Fruit fly (Drosophila melanogaster) whole organism, embryonic: ENCODE measurements around the gene CG33346.
A peak's percentile ranks its signal among the peaks of the same experiment; 100 is the strongest.

Experiments
- Asciz ChIP-seq: fragments of 200-800 bp; sonication (Bioruptor generic); optimal IDR thresholded peaks from 2 replicates; lab custom pipeline; 2017; ENCODE audit warnings: missing biosample characterization, mild to moderate bottlenecking, missing genetic modification characterization, missing genetic modification reagents
- Atf3 ChIP-seq: fragments of 200-800 bp; sonication (Bioruptor generic); optimal IDR thresholded peaks from 3 replicates; lab custom pipeline; 2016; ENCODE audit warnings: missing biosample characterization, missing genetic modification characterization
- CG10366 ChIP-seq: fragments of 200-800 bp; sonication (Bioruptor generic); IDR thresholded peaks from 2 replicates; pipeline ENCODE4 v1.3.6; 2022; ENCODE audit warnings: missing biosample characterization, missing genetic modification characterization
- CG11247 ChIP-seq: fragments of 200-800 bp; sonication (Bioruptor generic); IDR thresholded peaks from 2 replicates; pipeline ENCODE4 v1.3.6; 2022; ENCODE audit warnings: missing biosample characterization, missing genetic modification characterization
- CG12391 ChIP-seq: fragments of 200-800 bp; sonication (Bioruptor generic); optimal IDR thresholded peaks from 3 replicates; lab custom pipeline; 2018; ENCODE audit warnings: missing biosample characterization, mild to moderate bottlenecking, missing genetic modification characterization, moderate library complexity
- CG13296 ChIP-seq: fragments of 200-800 bp; sonication (Bioruptor generic); optimal IDR thresholded peaks from 3 replicates; lab custom pipeline; 2018; ENCODE audit warnings: missing biosample characterization, mild to moderate bottlenecking, missing genetic modification characterization
- CG14441 ChIP-seq: fragments of 200-800 bp; sonication (Bioruptor generic); IDR thresholded peaks from 2 replicates; pipeline ENCODE4 v1.3.6; 2022; ENCODE audit warnings: missing biosample characterization, missing genetic modification characterization
- CG15011 ChIP-seq: fragments of 200-800 bp; sonication (Bioruptor generic); optimal IDR thresholded peaks from 3 replicates; lab custom pipeline; 2018; ENCODE audit warnings: missing biosample characterization, mild to moderate bottlenecking, missing genetic modification characterization
- CG15514 ChIP-seq: fragments of 200-800 bp; sonication (Bioruptor generic); optimal IDR thresholded peaks from 3 replicates; lab custom pipeline; 2017; ENCODE audit warnings: missing biosample characterization, missing genetic modification characterization, mild to moderate bottlenecking, moderate library complexity, missing genetic modification reagents
- CG15601 ChIP-seq: fragments of 200-800 bp; sonication (Bioruptor generic); optimal IDR thresholded peaks from 3 replicates; lab custom pipeline; 2019; ENCODE audit warnings: missing biosample characterization, mild to moderate bottlenecking, missing genetic modification characterization, moderate library complexity
- CG17359 ChIP-seq: fragments of 200-800 bp; sonication (Bioruptor generic); optimal IDR thresholded peaks from 3 replicates; lab custom pipeline; 2018; ENCODE audit warnings: missing biosample characterization, mild to moderate bottlenecking, missing genetic modification characterization, moderate library complexity
- CG1832 ChIP-seq: fragments of 200-800 bp; sonication (Bioruptor generic); optimal IDR thresholded peaks from 2 replicates; lab custom pipeline; 2017; ENCODE audit warnings: missing biosample characterization, mild to moderate bottlenecking, missing genetic modification characterization, inconsistent platforms
- CG3163 ChIP-seq: fragments of 200-800 bp; sonication (Bioruptor generic); optimal IDR thresholded peaks from 3 replicates; lab custom pipeline; 2016; ENCODE audit warnings: missing biosample characterization, missing genetic modification characterization
- CG4617 ChIP-seq: fragments of 200-800 bp; sonication (Bioruptor generic); optimal IDR thresholded peaks from 3 replicates; lab custom pipeline; 2016; ENCODE audit warnings: missing biosample characterization, missing genetic modification characterization, borderline replicate concordance
- CG5953 ChIP-seq: fragments of 200-800 bp; sonication (Bioruptor generic); IDR thresholded peaks from 2 replicates; pipeline ENCODE4 v1.3.6; 2022; ENCODE audit warnings: missing biosample characterization, missing genetic modification characterization
- CG6254 ChIP-seq: fragments of 200-800 bp; sonication (Bioruptor generic); optimal IDR thresholded peaks from 3 replicates; lab custom pipeline; 2017; ENCODE audit warnings: mild to moderate bottlenecking, missing biosample characterization, missing genetic modification reagents, missing genetic modification characterization
- CG6683 ChIP-seq: fragments of 200-800 bp; sonication (Bioruptor generic); optimal IDR thresholded peaks from 2 replicates; lab custom pipeline; 2017; ENCODE audit warnings: missing biosample characterization, mild to moderate bottlenecking, missing genetic modification characterization, missing genetic modification reagents
- CG9932 ChIP-seq: fragments of 200-800 bp; sonication (Bioruptor generic); IDR thresholded peaks from 2 replicates; pipeline ENCODE4 v1.3.6; 2022; ENCODE audit warnings: missing biosample characterization, missing genetic modification characterization
- Dip2 ChIP-seq: fragments of 200-800 bp; sonication (Bioruptor generic); IDR thresholded peaks from 2 replicates; pipeline ENCODE4 v1.3.6; 2022; ENCODE audit warnings: missing biosample characterization, missing genetic modification characterization
- Doc3 ChIP-seq: fragments of 200-800 bp; sonication (Bioruptor generic); IDR thresholded peaks from 3 replicates; pipeline ENCODE4 v1.3.6; 2022; ENCODE audit warnings: missing biosample characterization, missing genetic modification characterization; ENCODE audit not compliant: partially characterized antibody
- Dp ChIP-seq: fragments of 200-800 bp; sonication (Bioruptor generic); optimal IDR thresholded peaks from 2 replicates; lab custom pipeline; 2018; ENCODE audit warnings: missing biosample characterization, mild to moderate bottlenecking, missing genetic modification characterization, moderate library complexity
- H15 ChIP-seq: fragments of 200-800 bp; sonication (Bioruptor generic); IDR thresholded peaks from 3 replicates; pipeline ENCODE4 v1.3.6; 2022; ENCODE audit warnings: missing biosample characterization, missing genetic modification characterization
- HHEX ChIP-seq: fragments of 200-800 bp; sonication (Bioruptor generic); optimal IDR thresholded peaks from 3 replicates; lab custom pipeline; 2017; ENCODE audit warnings: missing biosample characterization, mild to moderate bottlenecking, missing genetic modification characterization, missing genetic modification reagents
- HLHmδ ChIP-seq: fragments of 200-800 bp; sonication (Bioruptor generic); optimal IDR thresholded peaks from 2 replicates; lab custom pipeline; 2018; ENCODE audit warnings: missing biosample characterization, mild to moderate bottlenecking, missing genetic modification characterization, moderate library complexity
- Hey ChIP-seq: fragments of 200-800 bp; sonication (Bioruptor generic); optimal IDR thresholded peaks from 3 replicates; lab custom pipeline; 2018; ENCODE audit warnings: missing biosample characterization, mild to moderate bottlenecking, missing genetic modification characterization
- HmgZ ChIP-seq: fragments of 200-800 bp; sonication (Bioruptor generic); optimal IDR thresholded peaks from 2 replicates; lab custom pipeline; 2018; ENCODE audit warnings: missing biosample characterization, mild to moderate bottlenecking, missing genetic modification characterization
- Mrtf ChIP-seq: fragments of 200-800 bp; sonication (Bioruptor generic); IDR thresholded peaks from 3 replicates; pipeline ENCODE4 v1.3.6; 2022; ENCODE audit warnings: missing biosample characterization, missing genetic modification characterization
- NC2β ChIP-seq: fragments of 200-800 bp; sonication (Bioruptor generic); optimal IDR thresholded peaks from 2 replicates; lab custom pipeline; 2016; ENCODE audit warnings: missing biosample characterization, missing genetic modification characterization
- Neu2 ChIP-seq: fragments of 200-800 bp; sonication (Bioruptor generic); optimal IDR thresholded peaks from 3 replicates; lab custom pipeline; 2016; ENCODE audit warnings: missing biosample characterization, missing genetic modification characterization, borderline replicate concordance
- Ptx1 ChIP-seq: fragments of 200-800 bp; sonication (Bioruptor generic); IDR thresholded peaks from 2 replicates; pipeline ENCODE4 v1.3.6; 2022; ENCODE audit warnings: missing biosample characterization, missing genetic modification characterization
- Ravus ChIP-seq: fragments of 200-800 bp; sonication (Bioruptor generic); IDR thresholded peaks from 2 replicates; pipeline ENCODE4 v1.3.6; 2022; ENCODE audit warnings: missing biosample characterization, missing genetic modification characterization
- YL-1 ChIP-seq: fragments of 200-800 bp; sonication (Bioruptor generic); optimal IDR thresholded peaks from 3 replicates; lab custom pipeline; 2017; ENCODE audit warnings: missing biosample characterization, mild to moderate bottlenecking, missing genetic modification characterization
- ab ChIP-seq: fragments of 200-800 bp; sonication (Bioruptor generic); optimal IDR thresholded peaks from 2 replicates; lab custom pipeline; 2016; ENCODE audit warnings: missing biosample characterization, missing genetic modification characterization
- ase ChIP-seq: fragments of 200-800 bp; sonication (Bioruptor generic); IDR thresholded peaks from 3 replicates; pipeline ENCODE4 v1.3.6; 2022; ENCODE audit warnings: missing biosample characterization, missing genetic modification characterization
- ato ChIP-seq: fragments of 200-800 bp; sonication (Bioruptor generic); IDR thresholded peaks from 2 replicates; pipeline ENCODE4 v1.3.6; 2022; ENCODE audit warnings: missing biosample characterization, missing genetic modification characterization; ENCODE audit not compliant: partially characterized antibody
- btn ChIP-seq: fragments of 200-800 bp; sonication (Bioruptor generic); optimal IDR thresholded peaks from 2 replicates; lab custom pipeline; 2016; ENCODE audit warnings: missing biosample characterization, missing genetic modification characterization
- chif ChIP-seq, 2 experiments: fragments of 200-800 bp; sonication (Bioruptor generic); optimal IDR thresholded peaks; 3 replicates each; lab custom pipeline; 2016; ENCODE audit warnings: missing biosample characterization in 2 of 2, missing genetic modification characterization in 2 of 2
- crc ChIP-seq: fragments of 200-800 bp; sonication (Bioruptor generic); optimal IDR thresholded peaks from 2 replicates; lab custom pipeline; 2016; ENCODE audit warnings: missing biosample characterization, missing genetic modification characterization
- dimm ChIP-seq: fragments of 200-800 bp; sonication (Bioruptor generic); IDR thresholded peaks from 2 replicates; pipeline ENCODE4 v1.3.6; 2022; ENCODE audit warnings: missing biosample characterization, missing genetic modification characterization
- eyg ChIP-seq: fragments of 200-800 bp; sonication (Bioruptor generic); optimal IDR thresholded peaks from 3 replicates; lab custom pipeline; 2016; ENCODE audit warnings: missing biosample characterization, missing genetic modification characterization
- fd3F ChIP-seq: fragments of 200-800 bp; sonication (Bioruptor generic); optimal IDR thresholded peaks from 2 replicates; lab custom pipeline; 2018; ENCODE audit warnings: missing biosample characterization, mild to moderate bottlenecking, missing genetic modification characterization, moderate library complexity
- kah ChIP-seq: fragments of 200-800 bp; sonication (Bioruptor generic); optimal IDR thresholded peaks from 2 replicates; lab custom pipeline; 2018; ENCODE audit warnings: missing biosample characterization, mild to moderate bottlenecking, missing genetic modification characterization
- knrl ChIP-seq: fragments of 200-800 bp; sonication (Bioruptor generic); IDR thresholded peaks from 3 replicates; pipeline ENCODE4 v1.3.6; 2022; ENCODE audit warnings: missing biosample characterization, missing genetic modification characterization; ENCODE audit not compliant: partially characterized antibody
- pum ChIP-seq: fragments of 200-800 bp; sonication (Bioruptor generic); optimal IDR thresholded peaks from 2 replicates; lab custom pipeline; 2016; ENCODE audit warnings: missing biosample characterization, missing genetic modification characterization
- slbo ChIP-seq: fragments of 200-800 bp; sonication (Bioruptor generic); IDR thresholded peaks from 2 replicates; pipeline ENCODE4 v1.3.6; 2022; ENCODE audit warnings: missing biosample characterization, missing genetic modification characterization
- sob ChIP-seq: fragments of 200-800 bp; sonication (Bioruptor generic); IDR thresholded peaks from 2 replicates; pipeline ENCODE4 v1.3.6; 2022; ENCODE audit warnings: missing biosample characterization, missing genetic modification characterization
- tgo ChIP-seq: fragments of 200-800 bp; sonication (Bioruptor generic); IDR thresholded peaks from 3 replicates; pipeline ENCODE4 v1.3.6; 2022; ENCODE audit warnings: missing biosample characterization, missing genetic modification characterization
- trem ChIP-seq: fragments of 200-800 bp; optimal IDR thresholded peaks from 3 replicates; lab custom pipeline; 2019; ENCODE audit warnings: missing biosample characterization, mild to moderate bottlenecking, missing genetic modification characterization, moderate library complexity
- unpg ChIP-seq: fragments of 200-800 bp; sonication (Bioruptor generic); optimal IDR thresholded peaks from 3 replicates; lab custom pipeline; 2018; ENCODE audit warnings: missing biosample characterization, mild to moderate bottlenecking, missing genetic modification characterization, moderate library complexity
- vvl ChIP-seq: fragments of 200-800 bp; sonication (Bioruptor generic); IDR thresholded peaks from 2 replicates; pipeline ENCODE4 v1.3.6; 2022; ENCODE audit warnings: missing biosample characterization, missing genetic modification characterization

CG33346 gene

DNA sequence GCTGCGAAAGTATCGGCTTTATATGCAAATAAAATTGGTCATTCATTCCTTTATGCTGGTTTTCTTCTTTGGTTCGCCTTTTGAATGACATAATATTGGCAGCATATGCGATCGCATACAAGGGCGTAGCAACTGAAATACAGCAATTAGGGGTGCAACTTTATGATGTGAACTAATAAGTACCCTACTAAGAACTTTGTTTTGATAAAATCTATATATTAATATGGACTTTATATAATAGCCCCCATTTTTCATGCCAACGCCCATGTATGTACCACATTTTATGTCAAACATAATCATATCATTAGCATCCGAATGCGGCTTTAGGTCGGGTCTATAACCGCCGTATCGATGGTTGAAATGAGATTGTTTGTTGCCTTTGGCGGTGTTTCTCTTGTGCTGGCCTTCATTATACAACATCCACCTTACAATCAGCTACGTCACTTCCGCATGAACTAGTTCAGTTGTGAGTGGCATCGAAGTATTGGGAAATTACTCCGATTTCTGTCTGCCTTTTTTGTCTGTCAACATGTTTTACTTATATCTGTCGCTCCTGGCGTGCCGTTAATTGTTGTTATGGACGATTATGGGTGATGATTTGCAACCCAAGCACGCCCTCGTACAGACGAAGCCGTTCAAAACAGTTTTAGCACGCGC lies 8.0 kb downstream of the CG33346 start (continued):
- TF ChIP-seq Ptx1 (peak; percentile 70), slbo (GFP tag; lab: Robert Waterston, UW) (peak; percentile 79), NC2β (no peak), Ravus (no peak), eyg (GFP tag; lab: Kevin White, UChicago) (no peak), CG11247 (GFP tag; lab: Robert Waterston, UW) (0 out of 2 replicates have a peak, but pooled peaks have one; percentile 37), HHEX (GFP tag; lab: Kevin White, UChicago) (peak; percentile 58), CG14441 (GFP tag; lab: Robert Waterston, UW) (peak; percentile 83), CG6254 (GFP tag; lab: Kevin White, UChicago) (no peak), ase (peak; percentile 63; the same call in 2 of the 3 replicates), dimm (GFP tag; lab: Robert Waterston, UW) (peak; percentile 32; the same call in 1 of the 2 replicates), chif (GFP tag; optimal IDR thresholded peaks at IDR 0.05; lab: Kevin White, UChicago) (no peak), pum (GFP tag; lab: Kevin White, UChicago) (no peak), Hey (tag; lab: Kevin White, UChicago) (no peak), Asciz (no peak), YL-1 (no peak), Dip2 (no peak), CG9932 (peak; percentile 71), sob (GFP tag; lab: Robert Waterston, UW) (peak; percentile 71), CG10366 (GFP tag; lab: Robert Waterston, UW) (peak; percentile 71), tgo (peak; percentile 69; the same call in 2 of the 3 replicates), CG1832 (GFP tag; lab: Kevin White, UChicago) (no peak), fd3F (GFP tag; lab: Kevin White, UChicago) (peak; percentile 66), CG15514 (GFP tag; lab: Kevin White, UChicago) (peak; percentile 94), CG17359 (tag; lab: Kevin White, UChicago) (peak; percentile 53), crc (GFP tag; lab: Kevin White, UChicago) (no peak), CG12391 (tag; lab: Kevin White, UChicago) (peak; percentile 48), unpg (GFP tag; lab: Kevin White, UChicago) (peak; percentile 68), CG15601 (tag; lab: Kevin White, UChicago) (no peak), Doc3 (no peak), CG5953 (GFP tag; lab: Robert Waterston, UW) (no peak), vvl (GFP tag; lab: Robert Waterston, UW) (peak; percentile 74), HmgZ (tag; lab: Kevin White, UChicago) (peak; percentile 25), HLHmδ (no peak), btn (GFP tag; lab: Kevin White, UChicago) (no peak), trem (no peak), CG3163 (GFP tag; lab: Kevin White, UChicago) (no peak), CG15011 (GFP tag; lab: Kevin White, UChicago) (no peak), ato (GFP tag; lab: Robert Waterston, UW) (no peak), kah (GFP tag; lab: Kevin White, UChicago) (no peak), Mrtf (GFP tag; lab: Robert Waterston, UW) (peak; percentile 68; the same call in 1 of the 3 replicates), CG4617 (GFP tag; lab: Kevin White, UChicago) (no peak), CG6683 (GFP tag; lab: Kevin White, UChicago) (no peak), knrl (GFP tag; lab: Robert Waterston, UW) (no peak), H15 (GFP tag; lab: Robert Waterston, UW) (peak; percentile 71), Dp (GFP tag; lab: Kevin White, UChicago) (no peak), ab (no peak), Atf3 (GFP tag; lab: Kevin White, UChicago) (no peak), Neu2 (GFP tag; lab: Kevin White, UChicago) (no peak), CG13296 (GFP tag; lab: Kevin White, UChicago) (peak; percentile 68)
